Fruit fly (Drosophila melanogaster) ovary, adult (tissue): Measurements from ENCODE around the gene Rab9D.
"Not testable (repeated sequence)": the region's sequence is repeated elsewhere in the genome, so short reads cannot be mapped to it uniquely, and the experiment has no call there.

Source experiments
- CG17801 ChIP-seq: fragments of 200-800 bp; optimal IDR thresholded peaks from 2 replicates; lab custom pipeline; 2019; ENCODE audit warnings: missing biosample characterization, mild to moderate bottlenecking, missing genetic modification characterization, moderate library complexity; ENCODE audit not compliant: partially characterized antibody

The Rab9D gene

DNA sequence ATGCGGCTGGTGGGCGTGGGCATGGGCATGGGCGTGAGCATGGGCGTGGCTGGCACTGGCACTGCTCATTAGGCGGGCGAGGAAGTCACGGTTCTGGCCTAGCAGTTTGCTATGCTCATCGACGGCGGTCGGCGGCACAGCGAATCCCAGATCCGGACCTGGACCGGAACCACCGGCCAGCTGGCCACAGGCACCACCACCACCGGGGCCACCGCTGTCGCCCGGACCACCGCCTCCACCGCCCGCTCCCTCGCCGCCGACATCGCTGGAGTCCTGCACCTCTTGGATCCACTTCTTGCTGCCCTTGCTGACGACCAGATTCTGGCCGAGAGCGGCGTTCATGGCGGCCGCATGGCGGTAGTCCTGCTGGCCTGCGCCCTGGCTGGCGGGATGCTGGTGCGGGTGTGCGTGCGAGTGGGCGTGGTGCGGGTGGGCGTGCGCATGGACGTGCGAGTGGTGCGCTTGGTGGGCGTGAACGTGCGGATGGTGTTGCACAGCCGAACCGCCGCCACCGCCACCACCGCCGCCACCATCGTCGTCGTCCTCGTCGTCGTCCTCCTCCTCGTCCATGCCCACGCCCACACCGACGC, 18.1 kb downstream of the Rab9D start:
- TF ChIP-seq CG17801 (GFP tag; lab: Kevin White, UChicago): no peak

DNA sequence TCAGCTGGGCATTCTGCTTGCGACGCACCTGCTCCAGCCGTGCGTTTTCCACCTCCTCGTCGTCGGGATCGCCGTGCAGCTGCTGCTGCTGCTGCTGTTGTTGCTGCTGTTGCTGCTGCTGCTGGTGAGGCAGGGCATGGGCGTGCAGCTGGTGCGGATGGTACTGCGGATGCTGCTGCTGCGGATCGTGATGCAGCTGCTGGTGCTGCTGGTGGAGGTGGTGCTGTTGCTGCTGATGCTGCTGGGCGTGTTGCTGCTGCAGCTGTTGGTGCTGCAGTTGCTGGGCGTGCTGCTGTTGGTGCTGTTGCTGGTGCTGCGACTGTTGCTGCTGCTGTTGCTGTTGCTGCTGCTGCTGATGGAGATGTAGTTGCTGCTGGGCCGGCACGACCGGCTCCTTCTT, 18.7 kb downstream of the Rab9D start:
- no peak for TF ChIP-seq CG17801 (GFP tag; lab: Kevin White, UChicago)

DNA sequence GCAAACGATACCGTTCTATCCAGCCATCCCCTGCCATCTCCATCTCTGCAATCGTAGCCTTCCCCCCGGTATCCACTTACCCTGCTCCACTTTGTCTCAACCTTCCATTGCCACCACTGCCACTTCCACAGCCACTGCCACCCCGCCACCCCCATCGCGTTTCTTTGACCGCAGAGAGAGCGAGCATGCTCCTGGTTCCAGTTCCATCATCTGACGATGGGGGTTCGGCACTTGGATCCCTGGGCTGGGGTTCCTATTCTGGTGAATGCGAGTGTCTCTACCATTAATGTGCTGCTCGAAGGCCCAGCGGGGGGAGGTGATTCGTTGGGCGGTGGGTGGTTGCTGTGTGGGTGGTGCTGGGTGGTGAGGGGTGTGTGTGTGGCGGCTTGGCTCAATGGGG, 24.7 kb downstream of the Rab9D start:
- TF ChIP-seq CG17801 (GFP tag; lab: Kevin White, UChicago): no peak

DNA sequence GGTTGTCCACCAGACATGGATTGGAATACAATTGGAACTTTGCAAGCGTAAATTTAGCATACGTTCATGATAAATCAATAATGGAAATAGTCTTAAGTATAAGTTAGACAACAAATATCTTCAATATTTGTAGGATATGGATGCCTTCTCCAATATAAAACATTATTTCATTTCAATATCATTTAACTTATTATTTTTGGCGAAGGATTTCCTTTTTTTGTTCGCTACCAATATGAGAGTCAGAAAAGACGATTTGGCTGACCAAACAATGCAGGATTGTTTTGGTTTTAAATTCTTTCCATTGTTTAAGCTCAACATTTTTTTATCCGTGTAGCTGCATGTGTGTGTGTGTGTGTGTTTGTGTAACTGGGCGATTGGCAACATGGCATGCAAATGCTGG, 26.3 kb downstream of the Rab9D start:
- no peak for TF ChIP-seq CG17801 (GFP tag; lab: Kevin White, UChicago)

DNA sequence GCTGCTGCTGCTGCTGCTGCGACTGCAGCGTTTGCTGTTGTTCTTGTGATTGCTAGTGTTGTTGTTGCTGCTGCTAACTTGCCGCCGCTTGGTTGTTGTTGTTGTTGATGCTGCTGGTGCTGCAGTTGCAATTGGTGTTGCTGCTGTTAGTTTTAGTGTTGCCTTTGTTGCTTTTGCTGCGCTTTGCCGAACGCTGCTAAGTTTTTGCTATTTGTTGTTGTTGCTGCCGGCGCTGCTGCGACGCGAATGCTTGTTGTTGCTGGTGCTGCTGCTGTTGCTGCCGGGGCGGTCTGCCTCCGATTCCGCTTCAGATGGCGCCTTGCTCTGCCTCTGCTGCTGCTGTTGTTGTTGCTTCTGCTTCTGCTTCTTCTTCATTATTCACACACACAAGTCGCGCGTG, 29.6 kb downstream of the Rab9D start:
- TF ChIP-seq CG17801 (GFP tag; lab: Kevin White, UChicago): no peak

DNA sequence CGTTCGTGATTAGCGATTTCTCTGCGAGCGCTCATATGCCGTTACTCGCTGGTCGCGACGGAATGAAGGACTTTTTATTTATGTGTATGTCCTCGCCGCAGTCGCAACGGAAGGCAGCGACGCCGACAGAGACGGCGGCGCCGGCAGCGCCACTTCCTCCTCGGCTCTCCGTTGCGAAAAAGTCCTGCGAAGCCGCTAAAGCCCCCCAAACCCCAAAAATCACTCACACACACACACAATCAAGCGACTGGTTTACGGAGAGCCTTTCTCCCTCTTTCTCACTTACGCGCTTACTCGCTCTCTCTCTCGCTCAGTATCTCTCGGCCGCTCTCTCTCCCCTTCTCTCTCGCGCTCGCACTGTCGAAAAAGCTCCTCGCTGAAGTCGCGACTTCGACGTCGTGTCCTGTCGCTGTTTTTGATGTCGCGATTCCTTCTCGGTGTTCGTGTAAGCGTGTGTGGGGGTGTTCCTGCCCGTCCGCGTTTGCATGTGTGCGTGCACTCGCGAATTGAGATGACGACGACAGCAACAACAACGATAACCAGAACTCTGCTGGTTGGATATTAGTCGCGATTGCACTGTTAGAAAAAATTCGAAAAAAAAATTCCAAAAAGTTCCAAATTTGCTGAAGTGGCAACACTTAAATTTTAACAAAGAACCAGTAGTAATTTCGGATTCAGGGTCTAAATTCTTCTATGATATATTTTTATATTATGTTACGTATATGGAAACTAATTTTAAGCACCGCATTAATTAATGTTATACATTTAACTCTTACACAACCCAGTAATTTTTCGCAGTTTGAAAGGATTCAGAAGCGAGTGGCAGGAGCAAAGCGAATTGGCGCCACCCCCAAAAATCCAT, 31.5 kb downstream of the Rab9D start, which contains the start of gene CG43347:
TSS of gene CG43347 (minus strand) at position 47 of the 862 bp plus-strand sequence.
- TF ChIP-seq CG17801 (GFP tag; lab: Kevin White, UChicago): no peak

DNA sequence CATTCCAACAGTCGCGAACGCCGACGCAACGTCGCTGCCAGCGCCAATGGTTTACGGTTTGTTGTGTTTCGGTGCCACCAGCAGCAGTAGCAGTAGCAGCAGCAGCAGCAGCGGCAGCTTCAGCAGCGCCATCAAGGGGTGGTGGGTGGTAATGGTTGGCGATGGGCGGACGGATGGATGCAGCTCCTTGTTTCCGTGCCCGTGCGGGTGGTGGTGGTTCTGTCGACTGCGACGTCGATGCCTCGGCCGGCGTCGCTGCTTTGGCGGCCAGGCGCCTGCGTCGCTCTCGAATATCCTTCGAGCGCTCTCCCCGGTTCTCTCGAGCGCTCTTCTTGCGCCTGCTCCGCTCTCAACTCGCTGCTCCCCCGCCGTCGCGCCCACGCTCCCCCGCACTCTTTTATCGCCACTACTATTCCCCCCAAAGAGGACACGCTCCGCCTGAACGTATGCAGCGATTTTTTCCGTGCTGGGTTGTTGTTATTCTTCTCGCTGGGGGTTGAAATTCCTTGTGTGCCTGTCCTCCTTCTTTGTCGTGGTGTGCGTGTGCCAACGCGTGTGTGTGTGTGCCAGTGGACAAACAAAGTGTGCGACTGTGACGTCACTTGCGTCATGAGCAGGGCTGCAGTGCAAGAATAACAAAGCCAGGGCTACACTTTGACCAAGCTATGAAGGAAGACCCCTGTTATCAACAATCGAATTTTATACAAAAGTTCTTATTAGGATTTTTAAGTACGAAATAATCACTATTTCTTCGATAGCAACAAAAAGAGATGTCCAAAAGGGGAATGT, 32.5 kb downstream of the Rab9D start:
- TF ChIP-seq CG17801 (GFP tag; lab: Kevin White, UChicago): no peak

DNA sequence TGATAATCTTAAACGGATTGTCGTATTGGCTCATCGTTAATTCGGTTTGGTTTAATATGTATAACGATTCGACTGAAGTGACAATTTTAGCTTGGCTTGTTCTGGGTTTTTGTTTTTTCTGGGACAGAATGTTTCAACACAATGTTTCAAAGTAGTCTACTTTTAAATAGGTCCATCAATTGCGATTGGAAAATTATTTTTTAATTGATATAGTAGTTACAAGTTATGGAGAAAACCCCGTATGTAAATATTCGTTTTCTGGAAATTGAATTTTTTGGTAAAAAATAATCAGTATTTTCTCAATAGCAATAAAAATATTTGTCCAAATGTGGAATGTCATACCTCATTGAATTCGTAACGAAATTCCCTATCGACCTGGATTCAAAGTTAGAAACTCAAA, 34.2 kb downstream of the Rab9D start, which contains the start of gene Rab9Db:
TSS of gene Rab9Db (minus strand) at position 101 of the 400 bp plus-strand sequence.
- TF ChIP-seq CG17801 (GFP tag; lab: Kevin White, UChicago): not testable (repeated sequence)

DNA sequence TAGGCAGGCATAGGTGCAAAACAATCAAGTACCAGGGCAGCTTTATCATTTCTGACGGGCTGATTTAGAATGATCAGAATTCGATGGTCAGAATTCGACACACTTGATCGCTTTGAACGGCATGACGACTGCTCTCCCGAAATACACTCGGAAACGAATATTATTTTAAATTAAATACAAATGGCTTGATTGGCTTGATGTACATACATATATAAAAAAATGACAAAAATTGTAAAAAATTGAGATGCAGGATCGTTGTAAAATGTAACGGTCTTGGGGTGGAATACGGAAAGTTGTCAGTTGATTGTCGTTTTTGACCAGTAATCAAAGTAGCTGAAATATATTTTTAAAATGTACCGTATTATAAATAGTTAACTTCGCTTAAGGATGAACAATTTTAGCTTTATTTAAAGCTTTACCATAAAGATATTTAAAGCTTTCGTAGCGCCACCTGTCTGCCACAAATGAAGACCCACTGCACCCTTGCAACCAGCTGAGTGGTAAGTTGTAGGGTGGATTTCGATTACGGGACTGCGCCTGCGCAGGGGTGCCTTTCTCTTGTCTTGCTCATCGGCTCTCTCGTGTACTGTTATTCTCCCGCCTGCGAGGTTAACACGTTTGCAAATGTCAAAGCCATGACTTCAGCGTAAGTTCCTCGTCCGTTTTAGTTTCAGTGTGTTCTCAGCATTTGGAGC, 38.3 kb downstream of the Rab9D start, which contains the start of the genes CG9806 and X11Lbeta:
TSS of gene CG9806 (minus strand) at position 51 of the 695 bp plus-strand sequence.
TSS of gene X11Lbeta (plus strand) at position 676 of the 695 bp plus-strand sequence.
- no peak for TF ChIP-seq CG17801 (GFP tag; lab: Kevin White, UChicago)

DNA sequence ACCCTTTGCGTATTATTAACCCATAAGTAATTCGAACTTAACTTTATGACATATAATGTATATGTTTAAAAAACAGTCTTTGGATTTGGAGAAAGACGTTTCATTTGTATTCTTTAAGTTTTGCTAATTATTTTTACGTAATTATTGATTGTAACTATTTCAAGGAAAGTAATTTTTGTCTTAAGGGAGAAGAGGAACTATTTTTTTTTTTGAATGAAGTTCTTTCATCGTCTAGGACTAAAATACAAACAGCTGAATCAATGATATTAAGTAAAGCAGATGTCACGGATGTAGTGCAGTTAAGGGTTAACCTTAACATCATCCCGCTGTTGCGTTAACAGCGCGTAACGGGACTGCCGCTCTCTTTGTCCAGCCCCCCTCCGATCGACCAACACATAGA, 40.0 kb downstream of the Rab9D start:
- TF ChIP-seq CG17801 (GFP tag; lab: Kevin White, UChicago): no peak
